Worm (Caenorhabditis elegans) whole organism, young adult: ENCODE measurements around the gene tsn-1.

Experiments used
- C17E4.6 ChIP-seq: fragments of 200-800 bp; sonication (Bioruptor generic); IDR thresholded peaks from 2 replicates; pipeline ENCODE4 v1.3.6; 2022; ENCODE audit warnings: missing genetic modification reagents, missing genetic modification characterization, missing compliant biosample characterization
- F22D6.2 ChIP-seq: sonication (generic microtip); optimal IDR thresholded peaks from 2 replicates; lab custom pipeline; 2016; ENCODE audit warnings: mild to moderate bottlenecking, missing genetic modification characterization, missing compliant biosample characterization
- ama-1 ChIP-seq, 3 experiments: fragments of 150-350 bp in 1 of 3; sonication (generic microtip) in 2 of 3; optimal IDR thresholded peaks; 2 replicates each; lab custom pipeline; 2014 to 2018; ENCODE audit warnings: missing biosample characterization in 2 of 3, missing genetic modification characterization in 2 of 3, missing genetic modification reagents in 2 of 3
- cebp-1 ChIP-seq, 2 experiments: fragments of 200-800 bp in 1 of 2; sonication (Bioruptor generic) in 1 of 2; sonication (generic microtip) in 1 of 2; IDR thresholded peaks in 1 of 2; optimal IDR thresholded peaks in 1 of 2; 2 replicates each; pipeline versions ENCODE4 v1.3.6 to Lab custom; 2017 to 2022; ENCODE audit warnings: missing compliant biosample characterization in 2 of 2, missing genetic modification characterization in 2 of 2, mild to moderate bottlenecking in 1 of 2, missing genetic modification reagents in 1 of 2, moderate library complexity in 1 of 2
- ceh-79 ChIP-seq: sonication (generic microtip); optimal IDR thresholded peaks from 2 replicates; lab custom pipeline; 2017; ENCODE audit warnings: mild to moderate bottlenecking, missing genetic modification characterization, missing compliant biosample characterization
- him-1 ChIP-seq: sonication (generic microtip); optimal IDR thresholded peaks from 2 replicates; lab custom pipeline; 2016; ENCODE audit warnings: missing genotype, missing genetic modification reagents, missing genetic modification characterization, missing compliant biosample characterization
- lin-54 ChIP-seq: fragments of 200-800 bp; sonication (Bioruptor generic); optimal IDR thresholded peaks from 2 replicates; lab custom pipeline; 2018; ENCODE audit warnings: mild to moderate bottlenecking, missing genetic modification characterization, missing compliant biosample characterization
- madf-3 ChIP-seq: fragments of 200-800 bp; sonication (Bioruptor generic); IDR thresholded peaks from 2 replicates; pipeline ENCODE4 v1.3.6; 2022; ENCODE audit warnings: missing genetic modification reagents, missing genetic modification characterization, missing compliant biosample characterization
- mcd-1 ChIP-seq: fragments of 200-800 bp; sonication (Bioruptor generic); IDR thresholded peaks from 2 replicates; pipeline ENCODE4 v1.3.6; 2022; ENCODE audit warnings: missing genetic modification reagents, missing genetic modification characterization, missing compliant biosample characterization
- mxl-1 ChIP-seq: sonication (generic microtip); optimal IDR thresholded peaks from 2 replicates; lab custom pipeline; 2016; ENCODE audit warnings: missing genetic modification characterization, missing compliant biosample characterization

ce11 chrII:4672584-4673110, 34.0 kb upstream of the tsn-1 start, which contains the start of the genes clec-140 and hmg-11:
- TF ChIP-seq him-1 (tag; lab: Kevin White, UChicago) (no peak), madf-3 (0 out of 2 replicates have a peak, but pooled peaks have one; percentile 29), ceh-79 (tag; lab: Kevin White, UChicago) (no peak), cebp-1 (GFP tag; IDR thresholded peaks at IDR 0.05; lab: Robert Waterston, UW) (no peak), cebp-1 (tag; optimal IDR thresholded peaks at IDR 0.05; lab: Kevin White, UChicago) (no peak), ama-1 (optimal IDR thresholded peaks at IDR 0.05; lab: Kevin White, UChicago) (no peak), ama-1 (GFP tag; optimal IDR thresholded peaks at IDR 0.05; lab: Kevin White, UChicago) (no peak), lin-54 (GFP tag; lab: Kevin White, UChicago) (no peak), mxl-1 (no peak), C17E4.6 (GFP tag; lab: Robert Waterston, UW) (no peak), mcd-1 (GFP tag; lab: Robert Waterston, UW) (0 out of 2 replicates have a peak, but pooled peaks have one; percentile 33), F22D6.2 (tag; lab: Kevin White, UChicago) (no peak)
